Worm (Caenorhabditis elegans) whole organism, late embryonic: ENCODE measurements around the gene K01D12.9.

Experiments used
- ama-1 ChIP-seq: fragments of 150-350 bp; optimal IDR thresholded peaks from 2 replicates; lab custom pipeline; 2014
- npax-4 ChIP-seq: sonication (generic microtip); optimal IDR thresholded peaks from 2 replicates; lab custom pipeline; 2016; ENCODE audit warnings: missing genetic modification characterization, missing compliant biosample characterization
- pax-1 ChIP-seq: fragments of 150-350 bp; optimal IDR thresholded peaks from 2 replicates; lab custom pipeline; 2014; ENCODE audit warnings: missing biosample characterization, missing genetic modification characterization
- ttx-3 ChIP-seq: sonication (generic microtip); optimal IDR thresholded peaks from 2 replicates; lab custom pipeline; 2016; ENCODE audit warnings: missing genetic modification reagents, missing genetic modification characterization, missing compliant biosample characterization

DNA sequence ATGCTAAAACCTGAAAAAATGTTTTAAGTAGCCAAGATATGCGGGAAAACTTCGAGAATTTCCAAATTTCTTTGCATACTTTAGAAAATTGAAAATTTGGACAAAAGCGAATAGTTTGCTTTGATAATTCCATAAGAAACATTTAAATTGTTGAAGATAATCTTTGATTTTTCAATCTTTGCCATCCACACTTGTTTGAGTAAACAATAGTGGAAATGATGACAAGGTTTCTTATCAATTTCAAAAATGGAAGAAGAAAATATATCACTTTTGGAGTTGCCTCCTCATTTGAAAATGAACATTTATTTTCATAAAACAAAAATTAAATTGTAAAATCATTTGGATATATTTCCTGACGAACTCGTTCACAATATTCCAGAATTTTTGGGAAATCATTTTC is 9.9 kb upstream of the K01D12.9 start:
- no peak for TF ChIP-seq ttx-3 (tag; lab: Kevin White, UChicago)
- TF ChIP-seq pax-1: no peak
- TF ChIP-seq ama-1: no peak
- no peak for TF ChIP-seq npax-4 (tag; lab: Kevin White, UChicago)
